Worm (Caenorhabditis elegans): Measurements from ENCODE around the gene srv-5.
A peak's percentile ranks its signal among the peaks of the same experiment; 100 is the strongest.
"Not testable (repeated sequence)": the region's sequence is repeated elsewhere in the genome, so short reads cannot be mapped to it uniquely, and the experiment has no call there.

srv-5 gene

DNA sequence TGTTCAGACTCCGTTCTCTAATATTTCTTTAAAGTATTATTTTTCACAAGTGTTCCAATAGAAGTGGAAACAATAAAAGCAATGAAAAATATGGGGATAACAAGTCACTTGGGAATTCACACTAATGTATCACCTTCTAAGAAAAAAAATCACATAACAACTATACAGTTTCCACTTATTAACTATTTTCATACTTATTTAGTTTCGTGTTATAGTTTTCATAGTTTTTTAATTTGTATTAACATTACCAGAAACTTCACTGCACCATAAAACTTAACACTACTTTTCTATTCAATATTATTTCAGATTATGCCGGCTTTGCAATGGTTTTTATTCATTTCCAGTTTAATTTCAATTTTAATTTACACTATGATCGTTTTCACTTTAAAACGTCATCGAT lies at the start of gene srv-5:
Gene srv-5, plus strand, starts transcription at position 301 of the 400 bp plus-strand sequence.
- TF ChIP-seq unc-62 (GFP tag; optimal IDR thresholded peaks at IDR 0.05) (no peak), mel-28 (tag; optimal IDR thresholded peaks at IDR 0.05; ENCODE audit: borderline replicate concordance) (no peak), lir-1 (GFP tag; conservative IDR thresholded peaks at IDR 0.05) (no peak), attf-5 (GFP tag; optimal IDR thresholded peaks at IDR 0.05) (no peak), hlh-12 (tag; optimal IDR thresholded peaks at IDR 0.05) (no peak), rcor-1 (GFP tag; IDR thresholded peaks at IDR 0.05) (no peak)

DNA sequence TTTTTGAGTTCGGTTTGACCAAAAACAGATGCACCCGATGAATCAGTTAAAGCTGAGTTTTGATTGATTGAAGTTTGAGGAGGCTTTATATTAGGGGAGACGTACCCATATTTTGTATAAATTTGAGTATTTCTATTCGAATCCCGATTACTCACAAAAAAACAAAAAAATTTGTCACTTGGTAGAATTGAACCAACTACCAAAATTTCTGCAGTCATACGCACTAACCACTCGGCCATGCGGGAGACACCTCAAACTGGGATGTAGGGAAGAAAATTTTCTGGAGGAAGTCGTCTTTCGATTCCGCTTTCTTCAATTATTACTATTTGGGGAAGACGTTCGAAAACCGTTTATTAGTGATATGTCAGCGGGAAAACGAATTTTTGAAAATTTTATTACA lies 49.3 kb upstream of the srv-5 start:
- TF ChIP-seq B0261.1 (tag; optimal IDR thresholded peaks at IDR 0.05): peak; percentile 17
- 0 out of 2 replicates have a peak, but pooled peaks have one; percentile 44 for TF ChIP-seq madf-6 (GFP tag; IDR thresholded peaks at IDR 0.05)
- TF ChIP-seq hmg-1.2 (GFP tag; IDR thresholded peaks at IDR 0.05): peak; percentile 38
- TF ChIP-seq lin-26 (GFP tag; IDR thresholded peaks at IDR 0.05): peak; percentile 57; the same call in 1 of the 2 replicates
- 0 out of 2 replicates have a peak, but pooled peaks have one; percentile 22 for TF ChIP-seq D2030.7 (GFP tag; IDR thresholded peaks at IDR 0.05)
- peak; percentile 43; the same call in 1 of the 2 replicates for TF ChIP-seq dox-1 (GFP tag; IDR thresholded peaks at IDR 0.05)

DNA sequence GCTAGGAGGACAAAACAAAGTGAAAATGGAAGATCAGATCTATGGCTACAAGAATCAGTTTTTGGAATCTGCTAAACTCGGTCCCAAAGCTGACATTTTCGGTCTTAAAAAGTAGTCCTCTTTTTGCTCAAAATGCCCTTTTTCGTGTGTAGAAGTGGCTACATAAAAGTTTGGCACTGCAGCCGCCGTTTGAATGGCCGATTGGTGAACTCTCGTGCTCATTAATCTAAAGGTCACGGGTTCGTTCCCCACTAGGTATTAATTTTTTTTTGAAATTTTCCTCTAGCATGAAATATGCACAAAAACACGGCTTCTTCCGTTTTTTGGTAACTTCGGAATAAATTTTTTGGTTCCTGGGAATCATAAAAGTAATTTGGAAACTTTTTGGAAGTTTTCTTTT lies 47.3 kb upstream of the srv-5 start:
- TF ChIP-seq dox-1 (GFP tag; IDR thresholded peaks at IDR 0.05) (peak; percentile 43; the same call in 1 of the 2 replicates), rpc-1 (tag; optimal IDR thresholded peaks at IDR 0.05) (peak; percentile 23), B0261.1 (tag; optimal IDR thresholded peaks at IDR 0.05) (peak; percentile 25), tbp1 (GFP tag; optimal IDR thresholded peaks at IDR 0.05) (peak; percentile 43), lin-26 (GFP tag; IDR thresholded peaks at IDR 0.05) (0 out of 2 replicates have a peak, but pooled peaks have one; percentile 42), hmg-1.2 (GFP tag; IDR thresholded peaks at IDR 0.05) (0 out of 2 replicates have a peak, but pooled peaks have one; percentile 5)
- not testable (repeated sequence) for TF ChIP-seq rpc-1 (optimal IDR thresholded peaks at IDR 0.05)

DNA sequence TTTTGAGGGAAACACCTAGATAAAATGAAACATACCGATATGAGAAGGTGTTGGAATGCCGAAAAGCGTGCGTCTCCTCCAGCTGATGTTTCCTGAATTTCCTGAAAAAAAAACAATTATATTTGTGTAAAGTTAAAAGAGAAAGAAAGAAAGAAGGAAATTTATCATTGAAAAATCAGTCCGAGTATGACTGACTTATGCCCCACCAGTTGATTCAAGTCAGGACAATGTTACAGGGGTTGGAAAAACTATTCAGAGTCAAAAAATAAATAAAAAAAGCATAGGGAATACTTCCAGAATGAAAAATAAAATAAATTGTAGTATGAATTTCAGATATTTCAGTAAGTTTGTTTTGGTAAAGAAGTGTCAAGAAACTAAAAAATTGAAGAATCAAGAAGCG lies 44.8 kb upstream of the srv-5 start, which contains the start of gene F20B6.9:
Gene F20B6.9, minus strand, starts transcription at position 101 of the 400 bp plus-strand sequence.
- TF ChIP-seq die-1 (tag; optimal IDR thresholded peaks at IDR 0.05); lir-1 (GFP tag; conservative IDR thresholded peaks at IDR 0.05); C17E4.6 (GFP tag; IDR thresholded peaks at IDR 0.05): not testable (repeated sequence)

DNA sequence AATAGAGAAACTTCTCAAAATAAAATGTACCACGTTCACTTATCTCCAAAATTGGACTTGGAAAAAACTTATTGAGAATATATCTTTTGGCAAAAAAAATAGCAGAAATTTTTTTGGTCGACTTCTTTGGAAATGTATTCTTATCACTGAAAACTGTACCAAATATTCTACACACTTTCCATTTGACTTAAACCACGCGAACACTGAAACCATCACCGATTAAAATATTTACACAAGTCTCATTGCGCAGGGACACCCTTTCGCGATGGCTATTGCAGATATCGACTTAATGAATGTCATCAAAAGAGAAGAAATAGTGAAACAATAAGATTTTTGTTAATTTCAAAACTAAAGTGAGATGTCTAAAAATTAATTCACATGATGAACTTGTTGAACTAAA lies 43.7 kb upstream of the srv-5 start:
- TF ChIP-seq xnd-1 (tag; optimal IDR thresholded peaks at IDR 0.05) (no peak), Y53G8AR.9 (GFP tag; conservative IDR thresholded peaks at IDR 0.05) (peak; percentile 78), pbrm-1 (GFP tag; IDR thresholded peaks at IDR 0.05) (0 out of 2 replicates have a peak, but pooled peaks have one; percentile 48), ztf-25 (GFP tag; IDR thresholded peaks at IDR 0.05) (no peak), F55B11.4 (tag; optimal IDR thresholded peaks at IDR 0.05; ENCODE audit: borderline replicate concordance, insufficient read depth) (no peak), nhr-27 (tag; optimal IDR thresholded peaks at IDR 0.05) (no peak), gei-17 (GFP tag; optimal IDR thresholded peaks at IDR 0.05) (peak; percentile 83), madf-3 (GFP tag; IDR thresholded peaks at IDR 0.05) (no peak), B0035.1 (tag; optimal IDR thresholded peaks at IDR 0.05) (no peak), rec-8 (tag; optimal IDR thresholded peaks at IDR 0.05) (no peak), lsy-27 (tag; optimal IDR thresholded peaks at IDR 0.05; ENCODE audit: borderline replicate concordance, insufficient read depth) (no peak), F57A8.1 (GFP tag; optimal IDR thresholded peaks at IDR 0.05) (no peak), die-1 (tag; optimal IDR thresholded peaks at IDR 0.05) (no peak), mes-4 (tag; optimal IDR thresholded peaks at IDR 0.05) (no peak), Y95B8A.8 (GFP tag; IDR thresholded peaks at IDR 0.05) (no peak), tbp1 (GFP tag; optimal IDR thresholded peaks at IDR 0.05) (peak; percentile 55), C17E4.6 (GFP tag; IDR thresholded peaks at IDR 0.05) (no peak), pha-4 (tag; optimal IDR thresholded peaks at IDR 0.05) (peak; percentile 31), akir-1 (GFP tag; optimal IDR thresholded peaks at IDR 0.05) (peak; percentile 37), tbx-9 (tag; optimal IDR thresholded peaks at IDR 0.05; ENCODE audit: borderline replicate concordance) (no peak), F49E8.2 (tag; optimal IDR thresholded peaks at IDR 0.05; ENCODE audit: insufficient read depth) (no peak), aptf-2 (GFP tag; conservative IDR thresholded peaks at IDR 0.05) (no peak), lin-54 (GFP tag; optimal IDR thresholded peaks at IDR 0.05) (peak; percentile 43), C06A6.2 (GFP tag; conservative IDR thresholded peaks at IDR 0.05) (peak; percentile 38; the same call in 1 of the 2 replicates), hmg-1.2 (GFP tag; IDR thresholded peaks at IDR 0.05) (peak; percentile 40), egl-18 (GFP tag; IDR thresholded peaks at IDR 0.05) (0 out of 2 replicates have a peak, but pooled peaks have one; percentile 8), efl-1 (GFP tag; optimal IDR thresholded peaks at IDR 0.05) (no peak)
